Worm (Caenorhabditis elegans): ENCODE data around the gene dolk-1.

DNA sequence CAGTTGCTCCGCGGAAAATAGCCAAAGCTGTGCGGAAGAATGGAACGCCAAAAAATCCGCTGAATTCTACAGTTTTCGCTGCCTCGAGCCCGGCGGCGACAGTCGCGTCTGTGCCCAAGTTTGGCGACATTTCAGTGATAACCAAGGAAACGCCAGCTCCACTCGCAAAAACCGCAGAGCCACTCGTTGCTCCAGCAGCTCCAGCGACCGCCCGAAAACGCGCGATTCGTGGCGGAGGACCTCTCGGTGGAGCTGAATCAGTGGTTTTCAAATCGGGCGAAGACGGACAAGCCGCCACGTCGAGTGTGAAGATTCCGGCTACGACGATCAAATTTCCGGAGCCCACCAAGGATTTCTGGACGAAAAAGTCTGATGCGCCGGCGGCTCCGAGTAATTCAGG, 17.2 kb downstream of the dolk-1 start:
- TF ChIP-seq him-1 (tag; optimal IDR thresholded peaks at IDR 0.05) (no peak), dao-5 (tag; optimal IDR thresholded peaks at IDR 0.05) (no peak), W03F9.2 (tag; optimal IDR thresholded peaks at IDR 0.05) (no peak)
